Worm (Caenorhabditis elegans): Measurements from ENCODE around the gene T01E8.1.

DNA sequence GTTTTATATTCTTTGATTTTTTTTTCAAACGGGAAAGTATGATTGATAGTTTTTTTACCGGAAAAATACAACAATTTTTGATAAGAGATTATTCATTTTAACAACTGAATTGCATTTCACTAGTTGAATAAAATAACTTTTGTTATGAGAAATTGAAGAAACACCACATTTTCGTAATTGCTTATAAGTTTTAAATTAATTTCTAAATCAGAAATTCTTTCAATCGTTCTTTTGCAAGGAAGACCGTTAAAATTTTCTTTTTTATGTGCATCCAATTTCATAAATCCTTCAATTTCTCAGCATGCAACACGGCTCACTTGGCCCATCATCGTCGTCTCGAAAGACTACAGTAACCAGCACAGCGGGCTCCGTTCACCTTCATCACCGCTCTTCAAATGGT lies 16.1 kb downstream of the T01E8.1 start, which contains the start of gene plc-3:
- TF ChIP-seq ama-1 (optimal IDR thresholded peaks at IDR 0.05), result no peak
- no peak for TF ChIP-seq zag-1 (tag; optimal IDR thresholded peaks at IDR 0.05)
- TF ChIP-seq nhr-28 (tag; optimal IDR thresholded peaks at IDR 0.05), result no peak
- no peak for TF ChIP-seq mef-2 (tag; optimal IDR thresholded peaks at IDR 0.05)
- TF ChIP-seq nhr-77 (tag; optimal IDR thresholded peaks at IDR 0.05), result no peak
- no peak for TF ChIP-seq nhr-237 (tag; optimal IDR thresholded peaks at IDR 0.05)
- TF ChIP-seq nhr-90 (tag; optimal IDR thresholded peaks at IDR 0.05; ENCODE audit: poor library complexity), result no peak
- no peak for TF ChIP-seq alr-1 (tag; optimal IDR thresholded peaks at IDR 0.05; ENCODE audit: borderline replicate concordance)
- no peak for TF ChIP-seq egl-27 (tag; optimal IDR thresholded peaks at IDR 0.05)
- TF ChIP-seq lsy-2 (tag; optimal IDR thresholded peaks at IDR 0.05), result no peak
- no peak for TF ChIP-seq fkh-10 (GFP tag; optimal IDR thresholded peaks at IDR 0.05)
- TF ChIP-seq nhr-76 (tag; optimal IDR thresholded peaks at IDR 0.05), result no peak
- no peak for TF ChIP-seq lin-13 (GFP tag; optimal IDR thresholded peaks at IDR 0.05)

Measured in whole organism, L1 larva.